Fruit fly (Drosophila melanogaster) whole organism, embryonic: ENCODE results near the gene CG34148.

Experiments used
- Ada2b ChIP-seq: fragments of 200-800 bp; sonication (Bioruptor generic); IDR thresholded peaks from 2 replicates; pipeline ENCODE4 v1.3.6; 2022; ENCODE audit warnings: missing biosample characterization, missing genetic modification characterization
- Antp ChIP-seq: fragments of 200-800 bp; sonication (Bioruptor generic); optimal IDR thresholded peaks from 3 replicates; lab custom pipeline; 2016; ENCODE audit warnings: missing biosample characterization, missing genetic modification characterization
- Asciz ChIP-seq: fragments of 200-800 bp; sonication (Bioruptor generic); optimal IDR thresholded peaks from 2 replicates; lab custom pipeline; 2017; ENCODE audit warnings: missing biosample characterization, mild to moderate bottlenecking, missing genetic modification characterization, missing genetic modification reagents
- Blimp-1 ChIP-seq: fragments of 200-800 bp; sonication (Bioruptor generic); optimal IDR thresholded peaks from 3 replicates; lab custom pipeline; 2018; ENCODE audit warnings: missing biosample characterization, missing genetic modification characterization, mild to moderate bottlenecking, moderate library complexity, missing genetic modification reagents
- CG10462 ChIP-seq: fragments of 200-800 bp; sonication (Bioruptor generic); optimal IDR thresholded peaks from 2 replicates; lab custom pipeline; 2016; ENCODE audit warnings: missing biosample characterization, missing genetic modification characterization
- CG11247 ChIP-seq: fragments of 200-800 bp; sonication (Bioruptor generic); IDR thresholded peaks from 2 replicates; pipeline ENCODE4 v1.3.6; 2022; ENCODE audit warnings: missing biosample characterization, missing genetic modification characterization
- CG11456 ChIP-seq: fragments of 200-800 bp; sonication (Bioruptor generic); IDR thresholded peaks from 3 replicates; pipeline ENCODE4 v1.3.6; 2022; ENCODE audit warnings: missing biosample characterization, missing genetic modification characterization
- CG14667 ChIP-seq: fragments of 200-800 bp; sonication (Bioruptor generic); IDR thresholded peaks from 2 replicates; pipeline ENCODE4 v1.3.6; 2022; ENCODE audit warnings: missing biosample characterization, missing genetic modification characterization
- CG14965 ChIP-seq: fragments of 200-800 bp; sonication (Bioruptor generic); optimal IDR thresholded peaks from 2 replicates; lab custom pipeline; 2016; ENCODE audit warnings: missing biosample characterization, missing genetic modification characterization, borderline replicate concordance
- CG15011 ChIP-seq: fragments of 200-800 bp; sonication (Bioruptor generic); optimal IDR thresholded peaks from 3 replicates; lab custom pipeline; 2018; ENCODE audit warnings: missing biosample characterization, mild to moderate bottlenecking, missing genetic modification characterization
- CG2202 ChIP-seq: fragments of 200-800 bp; sonication (Bioruptor generic); optimal IDR thresholded peaks from 2 replicates; lab custom pipeline; 2018; ENCODE audit warnings: missing biosample characterization, mild to moderate bottlenecking, missing genetic modification characterization
- CG3065 ChIP-seq: fragments of 200-800 bp; sonication (Bioruptor generic); optimal IDR thresholded peaks from 2 replicates; lab custom pipeline; 2016; ENCODE audit warnings: missing biosample characterization, missing genetic modification characterization
- CG32772 ChIP-seq: fragments of 200-800 bp; sonication (Bioruptor generic); IDR thresholded peaks from 2 replicates; pipeline ENCODE4 v1.3.6; 2022; ENCODE audit warnings: missing biosample characterization, missing genetic modification characterization
- CG4404 ChIP-seq: fragments of 200-800 bp; sonication (Bioruptor generic); IDR thresholded peaks from 2 replicates; pipeline ENCODE4 v1.3.6; 2022; ENCODE audit warnings: missing biosample characterization, missing genetic modification characterization
- CG4617 ChIP-seq: fragments of 200-800 bp; sonication (Bioruptor generic); optimal IDR thresholded peaks from 3 replicates; lab custom pipeline; 2016; ENCODE audit warnings: missing biosample characterization, missing genetic modification characterization, borderline replicate concordance
- CG4707 ChIP-seq: fragments of 200-800 bp; sonication (Bioruptor generic); optimal IDR thresholded peaks from 2 replicates; lab custom pipeline; 2018; ENCODE audit warnings: missing biosample characterization, mild to moderate bottlenecking, missing genetic modification characterization, moderate library complexity
- CG6689 ChIP-seq: fragments of 200-800 bp; sonication (Bioruptor generic); IDR thresholded peaks from 2 replicates; pipeline ENCODE4 v1.3.6; 2022; ENCODE audit warnings: missing biosample characterization, missing genetic modification characterization
- CG7357 ChIP-seq: fragments of 200-800 bp; sonication (Bioruptor generic); IDR thresholded peaks from 3 replicates; pipeline ENCODE4 v1.3.6; 2022; ENCODE audit warnings: missing biosample characterization, missing genetic modification characterization
- CG7987 ChIP-seq: fragments of 200-800 bp; sonication (Bioruptor generic); optimal IDR thresholded peaks from 2 replicates; lab custom pipeline; 2018; ENCODE audit warnings: missing biosample characterization, mild to moderate bottlenecking, missing genetic modification characterization, moderate library complexity
- CG9215 ChIP-seq: fragments of 200-800 bp; sonication (Bioruptor generic); IDR thresholded peaks from 2 replicates; pipeline ENCODE4 v1.3.6; 2022; ENCODE audit warnings: missing biosample characterization, missing genetic modification characterization
- ERR ChIP-seq: fragments of 200-800 bp; sonication (Bioruptor generic); optimal IDR thresholded peaks from 2 replicates; lab custom pipeline; 2016; ENCODE audit warnings: missing biosample characterization, missing genetic modification characterization
- Fer3 ChIP-seq: fragments of 200-800 bp; sonication (Bioruptor generic); optimal IDR thresholded peaks from 2 replicates; lab custom pipeline; 2018; ENCODE audit warnings: missing biosample characterization, mild to moderate bottlenecking, missing genetic modification characterization, moderate library complexity
- HLH4C ChIP-seq: fragments of 200-800 bp; sonication (Bioruptor generic); IDR thresholded peaks from 3 replicates; pipeline ENCODE4 v1.3.6; 2022; ENCODE audit warnings: missing biosample characterization, missing genetic modification characterization; ENCODE audit not compliant: partially characterized antibody
- Hr39 ChIP-seq: fragments of >200 bp; optimal IDR thresholded peaks from 2 replicates; lab custom pipeline; 2017
- MESR4 ChIP-seq: fragments of 200-800 bp; sonication (Bioruptor generic); optimal IDR thresholded peaks from 2 replicates; lab custom pipeline; 2018; ENCODE audit warnings: missing biosample characterization, mild to moderate bottlenecking, missing genetic modification characterization, moderate library complexity
- Opbp ChIP-seq: fragments of 200-800 bp; sonication (Bioruptor generic); IDR thresholded peaks from 3 replicates; pipeline ENCODE4 v1.3.6; 2022; ENCODE audit warnings: missing biosample characterization, missing genetic modification characterization; ENCODE audit not compliant: partially characterized antibody
- Rfx ChIP-seq: fragments of 200-800 bp; sonication (Bioruptor generic); IDR thresholded peaks from 2 replicates; pipeline ENCODE4 v1.3.6; 2022; ENCODE audit warnings: missing biosample characterization, missing genetic modification characterization
- Six4 ChIP-seq: fragments of 200-800 bp; sonication (Bioruptor generic); optimal IDR thresholded peaks from 2 replicates; lab custom pipeline; 2016; ENCODE audit warnings: missing biosample characterization, missing genetic modification characterization
- Taf1 ChIP-seq: fragments of 200-800 bp; sonication (Bioruptor generic); IDR thresholded peaks from 2 replicates; pipeline ENCODE4 v1.3.6; 2022; ENCODE audit warnings: missing biosample characterization, missing genetic modification characterization
- Xbp1 ChIP-seq: fragments of 200-800 bp; sonication (Bioruptor generic); optimal IDR thresholded peaks from 3 replicates; lab custom pipeline; 2016; ENCODE audit warnings: missing biosample characterization, mild to moderate bottlenecking, missing genetic modification characterization
- Xrp1 ChIP-seq: fragments of 200-800 bp; sonication (Bioruptor generic); IDR thresholded peaks from 2 replicates; pipeline ENCODE4 v1.3.6; 2022; ENCODE audit warnings: missing biosample characterization, missing genetic modification characterization
- az2 ChIP-seq: fragments of 200-800 bp; sonication (Bioruptor generic); optimal IDR thresholded peaks from 3 replicates; lab custom pipeline; 2016; ENCODE audit warnings: missing biosample characterization, missing genetic modification characterization
- bsh ChIP-seq, 2 experiments: fragments of 200-800 bp; sonication (Bioruptor generic); optimal IDR thresholded peaks; 2 replicates each; lab custom pipeline; 2017 to 2018; ENCODE audit warnings: mild to moderate bottlenecking in 2 of 2, missing biosample characterization in 2 of 2, missing genetic modification characterization in 2 of 2, moderate library complexity in 1 of 2
- ems ChIP-seq: fragments of 200-800 bp; sonication (Bioruptor generic); optimal IDR thresholded peaks from 3 replicates; lab custom pipeline; 2016; ENCODE audit warnings: missing biosample characterization, missing genetic modification characterization
- exex ChIP-seq: fragments of 200-800 bp; sonication (Bioruptor generic); optimal IDR thresholded peaks from 4 replicates; lab custom pipeline; 2018; ENCODE audit warnings: missing biosample characterization, mild to moderate bottlenecking, missing genetic modification characterization, moderate library complexity
- gsb ChIP-seq: fragments of 200-800 bp; sonication (Bioruptor generic); IDR thresholded peaks from 2 replicates; pipeline ENCODE4 v1.3.6; 2022; ENCODE audit warnings: missing biosample characterization, missing genetic modification characterization
- nerfin-1 ChIP-seq: fragments of 200-800 bp; sonication (Bioruptor generic); optimal IDR thresholded peaks from 3 replicates; lab custom pipeline; 2019; ENCODE audit warnings: missing biosample characterization, mild to moderate bottlenecking, missing genetic modification characterization, moderate library complexity
- oc ChIP-seq: fragments of 200-800 bp; sonication (Bioruptor generic); optimal IDR thresholded peaks from 2 replicates; lab custom pipeline; 2018; ENCODE audit warnings: missing biosample characterization, mild to moderate bottlenecking, missing genetic modification characterization, moderate library complexity
- odd ChIP-seq: fragments of 200-800 bp; sonication (Bioruptor generic); optimal IDR thresholded peaks from 2 replicates; lab custom pipeline; 2017; ENCODE audit warnings: missing biosample characterization, mild to moderate bottlenecking, missing genetic modification characterization
- pros ChIP-seq: fragments of 200-800 bp; sonication (Bioruptor generic); optimal IDR thresholded peaks from 3 replicates; lab custom pipeline; 2019; ENCODE audit warnings: missing biosample characterization, mild to moderate bottlenecking, missing genetic modification characterization, moderate library complexity
- rib ChIP-seq: fragments of 200-800 bp; sonication (Bioruptor generic); IDR thresholded peaks from 2 replicates; pipeline ENCODE4 v1.3.6; 2022; ENCODE audit warnings: missing biosample characterization, missing genetic modification characterization
- ro ChIP-seq: fragments of 200-800 bp; sonication (Bioruptor generic); IDR thresholded peaks from 2 replicates; pipeline ENCODE4 v1.3.6; 2022; ENCODE audit warnings: missing biosample characterization, missing genetic modification characterization
- slp2 ChIP-seq: fragments of 200-800 bp; sonication (Bioruptor generic); optimal IDR thresholded peaks from 2 replicates; lab custom pipeline; 2016; ENCODE audit warnings: missing biosample characterization, missing genetic modification characterization
- sr ChIP-seq: fragments of 200-800 bp; sonication (Bioruptor generic); IDR thresholded peaks from 3 replicates; pipeline ENCODE4 v1.3.6; 2022; ENCODE audit warnings: missing biosample characterization, missing genetic modification characterization
- ttk ChIP-seq: fragments of 200-800 bp; sonication (Bioruptor generic); IDR thresholded peaks from 2 replicates; pipeline ENCODE4 v2.1.2; 2022; ENCODE audit warnings: missing biosample characterization, missing genetic modification characterization
- wek ChIP-seq: fragments of 200-800 bp; sonication (Bioruptor generic); optimal IDR thresholded peaks from 3 replicates; lab custom pipeline; 2018; ENCODE audit warnings: missing biosample characterization, mild to moderate bottlenecking, missing genetic modification characterization, moderate library complexity
- zfh1 ChIP-seq: fragments of 200-800 bp; sonication (Bioruptor generic); IDR thresholded peaks from 3 replicates; pipeline ENCODE4 v1.3.6; 2022; ENCODE audit warnings: missing biosample characterization, missing genetic modification characterization

CG34148 gene

DNA sequence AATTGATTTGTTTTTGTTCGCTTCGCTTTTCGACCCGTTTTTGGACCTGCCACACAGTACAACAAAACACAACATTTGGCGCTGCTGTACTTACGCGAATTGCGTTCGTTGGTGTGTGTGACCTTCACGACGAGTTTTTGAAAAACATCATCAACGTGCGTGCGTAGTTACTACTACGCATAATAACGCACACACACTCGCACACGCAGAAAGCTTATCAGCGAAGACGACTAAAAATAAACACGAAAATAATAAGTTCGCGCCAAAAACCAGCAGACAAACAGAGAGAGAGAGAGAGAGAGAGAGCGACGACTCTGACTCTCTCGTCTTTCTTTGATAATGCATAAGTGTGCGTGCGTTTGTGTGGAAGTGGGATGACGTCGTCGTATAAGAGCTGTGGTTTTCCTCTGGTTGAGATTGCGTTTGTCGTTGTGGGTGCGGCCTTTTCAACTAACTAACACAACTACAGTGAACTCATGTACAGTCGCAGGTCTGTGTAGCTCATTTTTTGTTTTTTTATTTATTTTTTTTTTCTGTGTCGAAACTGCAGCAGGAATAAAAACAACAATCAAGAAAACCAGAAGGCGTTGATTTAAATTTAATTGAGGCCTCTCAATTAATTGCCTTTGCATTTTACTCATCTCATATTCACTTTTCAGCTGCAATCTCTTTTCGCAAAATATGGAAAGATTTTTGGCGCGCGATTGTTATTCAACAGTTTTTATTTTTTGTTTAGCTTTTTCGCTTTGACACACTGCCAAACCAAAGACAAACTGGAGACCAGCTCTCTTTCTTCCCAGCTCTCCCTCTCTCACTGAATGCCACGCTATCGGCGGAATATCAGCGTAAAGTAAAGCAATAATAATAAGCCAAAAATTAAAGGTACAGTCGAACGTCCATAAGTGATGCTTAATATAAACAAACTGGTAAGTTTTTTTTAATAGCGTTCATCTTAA, 24.6 kb downstream of the CG34148 start (continued):
- TF ChIP-seq Asciz, result no peak
- no peak for TF ChIP-seq Antp (GFP tag; lab: Kevin White, UChicago)
- TF ChIP-seq Six4 (GFP tag; lab: Kevin White, UChicago), result no peak
- no peak for TF ChIP-seq odd (GFP tag; lab: Kevin White, UChicago)
- TF ChIP-seq CG11247, result no peak

DNA sequence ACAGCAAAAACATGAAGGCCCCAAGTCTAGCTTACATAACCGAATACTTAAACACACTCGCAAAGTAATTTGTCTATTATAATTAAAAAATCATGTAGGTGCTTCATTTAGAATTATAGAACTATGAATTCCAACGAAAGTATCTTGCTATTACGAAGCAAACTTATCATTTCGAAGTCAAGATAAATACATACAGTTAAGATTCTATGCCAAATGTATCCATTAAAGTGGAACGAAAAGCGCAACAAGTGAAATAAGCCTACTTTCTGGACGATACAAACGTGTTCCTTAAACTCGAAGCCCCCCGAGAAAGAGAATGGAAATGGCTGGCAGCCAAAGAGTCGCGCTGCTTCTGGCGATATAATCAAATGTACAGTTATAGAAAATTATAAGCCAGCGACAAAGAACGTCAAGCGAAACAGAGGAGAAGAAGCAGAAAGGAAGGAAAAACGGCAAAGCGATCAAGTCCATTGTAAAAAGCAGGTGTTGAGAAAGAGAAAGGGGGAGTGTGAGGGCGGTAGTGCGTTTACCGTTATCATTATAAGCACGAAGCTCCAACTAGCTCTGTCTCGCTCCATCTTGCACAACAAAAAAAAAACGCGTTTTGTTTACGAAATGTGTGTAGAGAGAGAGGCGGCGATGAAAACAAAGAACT, 25.8 kb downstream of the CG34148 start:
- TF ChIP-seq Blimp-1 (GFP tag; lab: Kevin White, UChicago) (peak; percentile 14), nerfin-1 (tag; lab: Kevin White, UChicago) (no peak), CG10462 (no peak), rib (GFP tag; lab: Robert Waterston, UW) (no peak), zfh1 (no peak), Taf1 (no peak), exex (no peak), CG9215 (GFP tag; lab: Robert Waterston, UW) (no peak), wek (GFP tag; lab: Kevin White, UChicago) (no peak), ems (GFP tag; lab: Kevin White, UChicago) (no peak), CG3065 (no peak), CG14667 (GFP tag; lab: Robert Waterston, UW) (no peak), CG4404 (no peak), ttk (GFP tag; lab: Robert Waterston, UW) (no peak), CG7987 (GFP tag; lab: Kevin White, UChicago) (no peak), Hr39 (lab: Kevin White, UChicago) (no peak), ro (GFP tag; lab: Robert Waterston, UW) (no peak), bsh (GFP tag; optimal IDR thresholded peaks at IDR 0.05; lab: Kevin White, UChicago) (no peak), Ada2b (GFP tag; lab: Robert Waterston, UW) (no peak), pros (GFP tag; lab: Kevin White, UChicago) (no peak), sr (no peak), HLH4C (GFP tag; lab: Robert Waterston, UW) (no peak), gsb (GFP tag; lab: Robert Waterston, UW) (no peak), CG7357 (GFP tag; lab: Robert Waterston, UW) (no peak), CG15011 (GFP tag; lab: Kevin White, UChicago) (peak; percentile 16), oc (no peak), CG4707 (no peak), CG2202 (tag; lab: Kevin White, UChicago) (no peak), Fer3 (peak; percentile 39), Opbp (GFP tag; lab: Robert Waterston, UW) (no peak), Rfx (GFP tag; lab: Robert Waterston, UW) (peak; percentile 49), az2 (no peak), ERR (GFP tag; lab: Kevin White, UChicago) (no peak), Xbp1 (GFP tag; lab: Kevin White, UChicago) (no peak), CG6689 (GFP tag; lab: Robert Waterston, UW) (0 out of 2 replicates have a peak, but pooled peaks have one; percentile 32), CG14965 (no peak), slp2 (GFP tag; lab: Kevin White, UChicago) (no peak), CG32772 (GFP tag; lab: Robert Waterston, UW) (no peak), CG11456 (no peak), MESR4 (GFP tag; lab: Kevin White, UChicago) (no peak), Xrp1 (GFP tag; lab: Robert Waterston, UW) (peak; percentile 26; the same call in 1 of the 2 replicates), CG4617 (no peak)
